Fruit fly (Drosophila melanogaster) whole organism, adult: ENCODE results near the gene CG17855.

Experiments used
- CG11617 ChIP-seq: fragments of 200-800 bp; sonication (Bioruptor generic); optimal IDR thresholded peaks from 2 replicates; lab custom pipeline; 2017; ENCODE audit warnings: mild to moderate bottlenecking, missing biosample characterization, missing genetic modification reagents, missing genetic modification characterization
- CG12768 ChIP-seq: fragments of 200-800 bp; sonication (Bioruptor generic); optimal IDR thresholded peaks from 2 replicates; lab custom pipeline; 2017; ENCODE audit warnings: missing biosample characterization, missing genetic modification characterization, mild to moderate bottlenecking, moderate library complexity, missing genetic modification reagents
- CG14711 ChIP-seq: fragments of 200-800 bp; sonication (Bioruptor generic); optimal IDR thresholded peaks from 2 replicates; lab custom pipeline; 2018; ENCODE audit warnings: missing biosample characterization, mild to moderate bottlenecking, missing genetic modification characterization, moderate library complexity
- CG1620 ChIP-seq: fragments of 200-800 bp; sonication (Bioruptor generic); optimal IDR thresholded peaks from 2 replicates; lab custom pipeline; 2016; ENCODE audit warnings: missing biosample characterization, missing genetic modification characterization
- CG33017 ChIP-seq: fragments of 200-800 bp; sonication (Bioruptor generic); optimal IDR thresholded peaks from 2 replicates; lab custom pipeline; 2018; ENCODE audit warnings: missing biosample characterization, mild to moderate bottlenecking, missing genetic modification characterization, moderate library complexity
- CG5204 ChIP-seq: fragments of 200-800 bp; sonication (Bioruptor generic); optimal IDR thresholded peaks from 2 replicates; lab custom pipeline; 2016; ENCODE audit warnings: missing biosample characterization, missing genetic modification characterization
- CG7045 ChIP-seq: fragments of 200-800 bp; sonication (Bioruptor generic); optimal IDR thresholded peaks from 2 replicates; lab custom pipeline; 2017; ENCODE audit warnings: missing biosample characterization, mild to moderate bottlenecking, missing genetic modification characterization
- CG7101 ChIP-seq: fragments of 200-800 bp; sonication (Bioruptor generic); optimal IDR thresholded peaks from 2 replicates; lab custom pipeline; 2018; ENCODE audit warnings: missing biosample characterization, mild to moderate bottlenecking, missing genetic modification characterization, moderate library complexity
- Clk ChIP-seq: fragments of 200-800 bp; sonication (Bioruptor generic); optimal IDR thresholded peaks from 2 replicates; lab custom pipeline; 2017; ENCODE audit warnings: missing biosample characterization, missing genetic modification characterization
- Crg-1 ChIP-seq: fragments of 200-800 bp; sonication (Bioruptor generic); optimal IDR thresholded peaks from 2 replicates; lab custom pipeline; 2016; ENCODE audit warnings: missing biosample characterization, missing genetic modification characterization
- Hr96 ChIP-seq: fragments of 200-800 bp; sonication (Bioruptor generic); optimal IDR thresholded peaks from 2 replicates; lab custom pipeline; 2016; ENCODE audit warnings: missing biosample characterization, missing genetic modification characterization
- Mnt ChIP-seq: fragments of 200-800 bp; sonication (Bioruptor generic); optimal IDR thresholded peaks from 2 replicates; lab custom pipeline; 2016; ENCODE audit warnings: missing biosample characterization, mild to moderate bottlenecking, missing genetic modification characterization
- bab1 ChIP-seq: fragments of 200-800 bp; sonication (Bioruptor generic); optimal IDR thresholded peaks from 3 replicates; lab custom pipeline; 2019; ENCODE audit warnings: missing biosample characterization, mild to moderate bottlenecking, missing genetic modification characterization, moderate library complexity
- cic ChIP-seq: fragments of 200-800 bp; sonication (Bioruptor generic); optimal IDR thresholded peaks from 2 replicates; lab custom pipeline; 2017; ENCODE audit warnings: missing biosample characterization, mild to moderate bottlenecking, missing genetic modification characterization, moderate library complexity
- cnc ChIP-seq, 2 experiments: fragments of >200 bp; optimal IDR thresholded peaks; 2 replicates each; lab custom pipeline; 2017
- kay ChIP-seq: fragments of 200-800 bp; sonication (Bioruptor generic); peaks from one replicate; lab custom pipeline; 2016; ENCODE audit warnings: missing biosample characterization, missing genetic modification characterization, borderline replicate concordance
- ovo ChIP-seq: fragments of 200-800 bp; sonication (Bioruptor generic); optimal IDR thresholded peaks from 2 replicates; lab custom pipeline; 2016; ENCODE audit warnings: missing biosample characterization, missing genetic modification characterization
- pad ChIP-seq: fragments of 200-800 bp; sonication (Bioruptor generic); optimal IDR thresholded peaks from 3 replicates; lab custom pipeline; 2017; ENCODE audit warnings: missing biosample characterization, missing genetic modification characterization, mild to moderate bottlenecking, moderate library complexity, missing genetic modification reagents
- tj ChIP-seq: fragments of 200-800 bp; sonication (Bioruptor generic); optimal IDR thresholded peaks from 3 replicates; lab custom pipeline; 2017; ENCODE audit warnings: missing biosample characterization, mild to moderate bottlenecking, missing genetic modification characterization, moderate library complexity
- toe ChIP-seq: fragments of 200-800 bp; sonication (Bioruptor generic); optimal IDR thresholded peaks from 2 replicates; lab custom pipeline; 2016; ENCODE audit warnings: missing biosample characterization, missing genetic modification characterization

CG17855 gene

DNA sequence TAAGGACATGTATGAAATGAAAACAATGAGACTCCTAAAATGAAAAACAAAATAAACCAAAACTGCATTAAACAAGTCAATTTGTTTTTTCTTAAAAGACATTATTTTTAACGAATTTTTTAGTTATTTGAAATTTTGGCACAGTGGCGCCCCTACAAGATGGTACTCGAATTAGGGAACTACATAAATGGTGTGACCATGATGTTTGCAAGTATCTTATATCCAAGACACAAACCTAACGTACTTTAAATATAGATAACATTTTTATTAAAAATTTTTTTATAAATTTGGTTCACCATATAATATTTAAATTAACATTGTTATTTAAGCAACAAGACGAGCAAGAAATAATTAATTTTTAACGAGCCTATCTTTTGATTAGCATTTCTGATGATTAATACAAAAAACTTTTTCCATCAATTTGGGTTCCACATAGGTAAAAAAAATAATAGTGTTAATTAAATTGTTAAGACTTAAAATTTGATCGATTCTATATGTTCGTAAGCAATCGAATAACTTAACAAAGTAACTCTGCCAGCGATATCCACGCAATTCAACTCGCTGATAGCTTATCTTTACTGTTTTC lies at the start of gene CG17855:
CG17855 (plus strand) TSS at position 536 of the 586 bp plus-strand sequence.
- TF ChIP-seq tj (GFP tag; lab: Kevin White, UChicago) (no peak), CG5204 (GFP tag; lab: Kevin White, UChicago) (no peak), CG1620 (GFP tag; lab: Kevin White, UChicago) (no peak), cnc (optimal IDR thresholded peaks at IDR 0.05; lab: Kevin White, UChicago) (no peak), CG14711 (tag; lab: Kevin White, UChicago) (peak; percentile 1), Mnt (GFP tag; lab: Kevin White, UChicago) (no peak), bab1 (GFP tag; lab: Kevin White, UChicago) (peak; percentile 40)

DNA sequence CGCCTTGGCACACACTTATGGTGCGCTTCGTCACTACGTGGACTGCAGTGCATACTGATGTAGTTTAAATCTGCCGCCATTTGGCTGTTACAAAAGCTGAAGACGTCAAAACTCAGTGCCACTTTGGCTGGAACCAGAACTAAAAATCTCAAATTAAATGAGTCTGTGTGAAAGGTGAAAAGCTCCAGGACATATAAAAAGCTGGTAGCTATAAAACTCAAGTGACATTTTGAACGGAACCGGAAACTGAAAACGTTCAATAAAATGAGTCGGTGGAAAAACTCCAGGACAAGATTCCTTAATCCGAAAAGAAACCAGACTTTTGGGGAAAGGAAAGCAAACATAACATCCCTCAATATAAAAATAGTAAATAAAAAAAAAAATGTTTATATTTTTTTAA lies 49.5 kb upstream of the CG17855 start:
- TF ChIP-seq bab1 (GFP tag; lab: Kevin White, UChicago) (peak; percentile 63), toe (GFP tag; lab: Kevin White, UChicago) (peak; percentile 55), cic (no peak), kay (no peak), Hr96 (GFP tag; lab: Kevin White, UChicago) (peak; percentile 86), tj (GFP tag; lab: Kevin White, UChicago) (no peak), CG7045 (GFP tag; lab: Kevin White, UChicago) (peak; percentile 65), CG33017 (tag; lab: Kevin White, UChicago) (no peak), ovo (GFP tag; lab: Kevin White, UChicago) (no peak), CG5204 (GFP tag; lab: Kevin White, UChicago) (peak; percentile 18), CG14711 (tag; lab: Kevin White, UChicago) (peak; percentile 27), CG7101 (tag; lab: Kevin White, UChicago) (peak; percentile 11), CG1620 (GFP tag; lab: Kevin White, UChicago) (no peak), cnc (optimal IDR thresholded peaks at IDR 0.05; lab: Kevin White, UChicago) (no peak), Clk (GFP tag; lab: Kevin White, UChicago) (no peak), Crg-1 (GFP tag; lab: Kevin White, UChicago) (no peak), CG12768 (GFP tag; lab: Kevin White, UChicago) (peak; percentile 54), CG11617 (GFP tag; lab: Kevin White, UChicago) (no peak), Mnt (GFP tag; lab: Kevin White, UChicago) (no peak), pad (GFP tag; lab: Kevin White, UChicago) (peak; percentile 57)

DNA sequence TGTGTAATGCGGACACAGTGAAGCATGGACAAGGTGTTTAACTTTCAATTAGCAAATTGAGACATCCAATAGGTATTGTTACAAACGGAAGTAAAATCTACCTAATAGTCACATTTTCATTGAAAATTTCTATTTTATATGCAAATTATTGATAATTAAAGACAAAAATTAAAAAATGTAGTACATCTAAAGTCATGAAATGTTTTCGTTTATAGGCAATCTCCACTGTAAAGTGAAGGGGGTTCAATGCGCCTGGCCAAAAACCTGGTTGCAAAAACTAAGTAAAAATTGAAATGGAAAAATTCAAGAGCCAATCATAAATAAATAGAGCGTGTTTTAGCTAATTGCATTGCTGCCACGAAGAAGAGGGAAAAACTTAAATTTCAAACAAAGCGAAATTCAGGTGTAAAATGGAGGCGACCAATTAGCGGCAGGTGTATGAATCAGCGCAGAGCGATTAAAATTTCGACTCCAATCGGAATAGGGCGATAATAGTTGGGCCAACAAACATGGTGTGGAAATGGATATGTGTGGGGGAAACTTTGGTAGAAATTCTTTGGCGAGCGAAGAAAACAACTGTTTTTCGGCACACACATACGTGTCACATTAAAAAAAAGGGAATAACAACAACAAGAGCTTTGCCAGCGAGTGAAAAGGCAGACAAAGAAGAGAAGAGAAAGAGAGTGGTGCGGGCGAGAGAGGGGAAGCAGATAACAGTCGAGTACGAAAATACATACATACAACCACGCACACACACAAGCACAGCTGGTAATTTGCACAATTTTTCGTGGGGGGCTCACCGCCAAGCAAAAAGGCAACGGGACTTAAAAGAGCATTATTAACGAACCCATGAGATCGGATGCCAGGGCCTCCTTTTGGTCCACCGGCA lies 46.7 kb upstream of the CG17855 start:
- TF ChIP-seq Mnt (GFP tag; lab: Kevin White, UChicago) = no peak
- peak; percentile 18 for TF ChIP-seq ovo (GFP tag; lab: Kevin White, UChicago)
- peak; percentile 79 for TF ChIP-seq bab1 (GFP tag; lab: Kevin White, UChicago)
- TF ChIP-seq cnc (optimal IDR thresholded peaks at IDR 0.05; lab: Kevin White, UChicago) = no peak
- peak; percentile 22 for TF ChIP-seq CG7045 (GFP tag; lab: Kevin White, UChicago)
- TF ChIP-seq kay = peak; percentile 93
- peak; percentile 6 for TF ChIP-seq CG7101 (tag; lab: Kevin White, UChicago)
- TF ChIP-seq Crg-1 (GFP tag; lab: Kevin White, UChicago) = no peak
- no peak for TF ChIP-seq CG11617 (GFP tag; lab: Kevin White, UChicago)
- peak; percentile 47 for TF ChIP-seq Hr96 (GFP tag; lab: Kevin White, UChicago)
- TF ChIP-seq pad (GFP tag; lab: Kevin White, UChicago) = peak; percentile 47
- TF ChIP-seq CG1620 (GFP tag; lab: Kevin White, UChicago) = no peak
- peak; percentile 40 for TF ChIP-seq tj (GFP tag; lab: Kevin White, UChicago)
- peak; percentile 41 for TF ChIP-seq CG14711 (tag; lab: Kevin White, UChicago)
- peak; percentile 30 for TF ChIP-seq toe (GFP tag; lab: Kevin White, UChicago)
- no peak for TF ChIP-seq CG33017 (tag; lab: Kevin White, UChicago)
- TF ChIP-seq cic = no peak
- TF ChIP-seq Clk (GFP tag; lab: Kevin White, UChicago) = no peak
- TF ChIP-seq CG5204 (GFP tag; lab: Kevin White, UChicago) = no peak
- TF ChIP-seq CG12768 (GFP tag; lab: Kevin White, UChicago) = no peak

DNA sequence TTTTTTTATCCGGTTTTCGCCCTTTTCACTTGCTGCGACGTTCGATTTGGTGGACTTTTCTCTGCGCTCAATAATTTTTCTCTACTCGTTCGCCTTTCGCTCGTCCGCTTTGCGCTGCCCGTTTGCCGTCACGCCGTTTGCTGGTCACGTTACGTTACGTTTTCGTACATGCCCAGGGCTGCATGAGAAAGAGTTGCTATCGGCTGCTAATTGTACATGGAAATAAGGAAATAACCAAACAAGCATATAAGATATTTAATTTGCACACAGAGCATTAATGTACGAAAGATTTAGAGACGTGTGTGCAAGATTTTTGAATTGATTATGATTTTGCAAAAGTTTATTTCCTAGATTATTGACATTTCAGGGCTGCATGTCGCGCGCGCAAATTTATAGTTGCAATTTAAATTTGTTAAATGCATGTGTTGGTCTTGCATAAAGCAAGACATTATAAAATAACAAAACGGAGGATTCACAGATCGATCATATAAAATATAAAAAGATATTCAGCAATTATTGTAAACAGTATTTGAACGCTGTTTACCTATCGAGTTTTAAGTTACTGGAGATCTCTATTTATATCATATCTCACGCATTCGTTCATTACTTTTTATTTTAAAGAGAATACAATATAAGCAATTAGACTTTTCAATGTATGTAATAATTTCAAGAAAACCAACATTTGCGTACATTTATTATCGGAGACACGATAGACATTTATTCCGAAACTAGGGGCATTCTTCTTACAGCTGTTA lies 45.5 kb upstream of the CG17855 start, which contains the start of gene Gdi:
Gdi (minus strand) TSS at position 214 of the 755 bp plus-strand sequence.
- TF ChIP-seq Crg-1 (GFP tag; lab: Kevin White, UChicago) (no peak), CG5204 (GFP tag; lab: Kevin White, UChicago) (peak; percentile 45), pad (GFP tag; lab: Kevin White, UChicago) (no peak), bab1 (GFP tag; lab: Kevin White, UChicago) (peak; percentile 74), ovo (GFP tag; lab: Kevin White, UChicago) (no peak), CG7045 (GFP tag; lab: Kevin White, UChicago) (peak; percentile 36), CG14711 (tag; lab: Kevin White, UChicago) (peak; percentile 68), CG11617 (GFP tag; lab: Kevin White, UChicago) (no peak), toe (GFP tag; lab: Kevin White, UChicago) (peak; percentile 64), tj (GFP tag; lab: Kevin White, UChicago) (no peak), cic (no peak), CG7101 (tag; lab: Kevin White, UChicago) (peak; percentile 19), Mnt (GFP tag; lab: Kevin White, UChicago) (peak; percentile 33), CG33017 (tag; lab: Kevin White, UChicago) (no peak), Clk (GFP tag; lab: Kevin White, UChicago) (peak; percentile 42), CG12768 (GFP tag; lab: Kevin White, UChicago) (no peak), kay (no peak), CG1620 (GFP tag; lab: Kevin White, UChicago) (peak; percentile 10), Hr96 (GFP tag; lab: Kevin White, UChicago) (peak; percentile 54), cnc (optimal IDR thresholded peaks at IDR 0.05; lab: Kevin White, UChicago) (peak; percentile 82 to 85)
